Fruit fly (Drosophila melanogaster) whole organism: ENCODE measurements around the gene CG33282.

Experiments used
- CG8478 ChIP-seq: fragments of >200 bp; optimal IDR thresholded peaks from 2 replicates; lab custom pipeline; 2018; ENCODE audit warnings: inconsistent platforms
- pan ChIP-seq: fragments of >200 bp; optimal IDR thresholded peaks from 2 replicates; lab custom pipeline; 2017
- psq ChIP-seq: fragments of >200 bp; optimal IDR thresholded peaks from 2 replicates; lab custom pipeline; 2017
- usp ChIP-seq: fragments of >200 bp; optimal IDR thresholded peaks from 2 replicates; lab custom pipeline; 2017; ENCODE audit warnings: missing biosample characterization, missing genetic modification characterization, mixed read lengths

DNA sequence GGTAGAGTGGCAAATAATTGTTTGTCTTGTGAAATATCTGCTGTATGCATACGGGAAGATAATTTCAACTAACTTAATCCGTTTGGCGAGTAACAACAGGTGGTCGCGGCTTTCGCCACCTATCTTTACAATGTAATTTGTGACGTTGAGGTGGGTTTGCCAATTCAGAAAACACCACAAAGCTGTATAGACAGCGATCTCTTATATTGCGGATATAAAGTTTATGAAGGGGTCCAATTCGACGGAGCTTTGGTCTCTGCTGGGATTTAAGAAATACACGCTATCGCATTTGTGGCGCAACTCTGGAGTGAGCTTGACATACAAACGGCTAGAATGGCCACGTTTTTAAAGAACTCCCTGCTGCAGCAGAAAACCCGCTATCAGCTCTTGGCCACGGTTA is at the start of gene CG33282:
- TF ChIP-seq usp (GFP tag; lab: Kevin White, UChicago) (no peak), psq (lab: Kevin White, UChicago) (no peak), pan (lab: Kevin White, UChicago) (no peak), CG8478 (lab: Kevin White, UChicago) (no peak)
